Worm (Caenorhabditis elegans) whole organism, L2 larva: ENCODE data around the gene znf-782.

Source experiments
- alr-1 ChIP-seq: fragments of 150-350 bp; optimal IDR thresholded peaks from 2 replicates; lab custom pipeline; 2014; ENCODE audit warnings: missing biosample characterization, missing genetic modification characterization
- blmp-1 ChIP-seq: sonication (generic microtip); optimal IDR thresholded peaks from 2 replicates; lab custom pipeline; 2017; ENCODE audit warnings: missing genetic modification characterization, mild to moderate bottlenecking, missing compliant biosample characterization, antibody characterized with exemption, moderate library complexity; ENCODE audit not compliant: insufficient read depth
- snpc-4 ChIP-seq: fragments of 150-350 bp; optimal IDR thresholded peaks from 2 replicates; lab custom pipeline; 2014; ENCODE audit warnings: missing biosample characterization, missing genetic modification characterization
- ztf-4 ChIP-seq: fragments of 150-350 bp; optimal IDR thresholded peaks from 2 replicates; lab custom pipeline; 2014; ENCODE audit warnings: missing biosample characterization, missing genetic modification characterization

DNA sequence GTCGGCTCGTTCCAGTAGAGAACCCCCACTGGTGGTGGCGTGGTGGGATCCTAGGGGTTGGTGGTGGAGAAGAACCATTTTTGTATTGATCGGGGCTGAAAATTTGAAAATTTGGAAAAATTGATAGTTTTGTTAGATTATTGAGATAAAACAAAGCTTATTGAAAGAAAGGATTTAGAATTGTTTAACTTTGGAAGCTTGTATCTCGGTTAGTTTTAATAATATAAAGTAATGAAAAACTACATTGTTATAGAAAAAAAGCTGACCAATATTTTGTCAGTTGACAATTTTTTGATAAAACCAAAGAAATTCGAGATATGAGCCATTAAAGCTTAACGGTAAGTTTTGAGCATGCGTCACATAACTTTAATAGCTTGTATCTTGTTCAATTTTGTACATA lies 37.4 kb downstream of the znf-782 start, which contains the start of gene abhd-14:
- TF ChIP-seq blmp-1 (tag; lab: Kevin White, UChicago) (no peak), snpc-4 (tag; lab: Kevin White, UChicago) (no peak), alr-1 (tag; lab: Kevin White, UChicago) (no peak), ztf-4 (no peak)
